Worm (Caenorhabditis elegans) whole organism, L4 larva: Measurements from ENCODE around the gene F32D8.13.

Experiments
- D1046.2 ChIP-seq: fragments of 200-800 bp; sonication (Bioruptor generic); IDR thresholded peaks from 2 replicates; pipeline ENCODE4 v1.3.6; 2022; ENCODE audit warnings: missing genetic modification characterization, missing compliant biosample characterization
- F37D6.2 ChIP-seq: sonication (generic microtip); optimal IDR thresholded peaks from 2 replicates; lab custom pipeline; 2016; ENCODE audit warnings: mild to moderate bottlenecking, missing genetic modification characterization, missing compliant biosample characterization
- Y48G9A.11 ChIP-seq: fragments of 200-800 bp; sonication (Bioruptor generic); IDR thresholded peaks from 2 replicates; pipeline ENCODE4 v1.3.6; 2022; ENCODE audit warnings: missing genetic modification reagents, missing genetic modification characterization, missing compliant biosample characterization
- ZK337.2 ChIP-seq: fragments of 200-800 bp; sonication (Bioruptor generic); IDR thresholded peaks from 2 replicates; pipeline ENCODE4 v1.3.6; 2022; ENCODE audit warnings: missing genetic modification reagents, missing genetic modification characterization, missing compliant biosample characterization
- ZK546.5 ChIP-seq, 2 experiments: sonication (generic microtip); optimal IDR thresholded peaks; 2 replicates each; lab custom pipeline; 2017; ENCODE audit warnings: missing biosample characterization in 2 of 2, missing genetic modification characterization in 2 of 2
- aha-1 ChIP-seq: fragments of 150-350 bp; peaks from one replicate; lab custom pipeline; 2014; ENCODE audit warnings: missing biosample characterization, missing genetic modification characterization
- aly-2 ChIP-seq: sonication (generic microtip); optimal IDR thresholded peaks from 2 replicates; lab custom pipeline; 2018; ENCODE audit warnings: missing biosample characterization, missing genetic modification characterization
- ama-1 ChIP-seq: fragments of 150-350 bp; optimal IDR thresholded peaks from 2 replicates; lab custom pipeline; 2014; ENCODE audit warnings: inconsistent platforms, mixed read lengths
- ceh-44 ChIP-seq: fragments of 200-800 bp; sonication (Bioruptor generic); IDR thresholded peaks from 2 replicates; pipeline ENCODE4 v1.3.6; 2022; ENCODE audit warnings: missing genetic modification reagents, missing genetic modification characterization, missing compliant biosample characterization
- ctbp-1 ChIP-seq: fragments of 200-800 bp; sonication (Bioruptor generic); IDR thresholded peaks from 2 replicates; pipeline ENCODE4 v1.3.6; 2022; ENCODE audit warnings: missing genetic modification reagents, missing genetic modification characterization, missing compliant biosample characterization
- daf-12 ChIP-seq: fragments of 150-350 bp; optimal IDR thresholded peaks from 2 replicates; lab custom pipeline; 2014; ENCODE audit warnings: missing biosample characterization, missing genetic modification reagents, missing genetic modification characterization
- daf-16 ChIP-seq, 3 experiments: sonication (generic microtip); optimal IDR thresholded peaks; 2 replicates each; lab custom pipeline; 2016 to 2017; ENCODE audit warnings: missing genetic modification characterization in 3 of 3, missing genetic modification reagents in 3 of 3, mild to moderate bottlenecking in 2 of 3, missing compliant biosample characterization in 2 of 3, missing biosample characterization in 1 of 3, moderate library complexity in 1 of 3
- dmd-6 ChIP-seq: fragments of 200-800 bp; sonication (Bioruptor generic); IDR thresholded peaks from 2 replicates; pipeline ENCODE4 v1.3.6; 2022; ENCODE audit warnings: missing genetic modification reagents, missing genetic modification characterization, missing compliant biosample characterization
- dmd-8 ChIP-seq: fragments of 200-800 bp; sonication (Bioruptor generic); IDR thresholded peaks from 2 replicates; pipeline ENCODE4 v1.3.6; 2022; ENCODE audit warnings: missing genetic modification characterization, missing compliant biosample characterization
- dpl-1 ChIP-seq: fragments of 150-350 bp; optimal IDR thresholded peaks from 2 replicates; lab custom pipeline; 2014; ENCODE audit warnings: missing biosample characterization, missing genetic modification reagents, missing genetic modification characterization
- duxl-1 ChIP-seq: sonication (generic microtip); optimal IDR thresholded peaks from 2 replicates; lab custom pipeline; 2016; ENCODE audit warnings: mild to moderate bottlenecking, missing genetic modification characterization, moderate library complexity, missing compliant biosample characterization; ENCODE audit not compliant: poor library complexity
- dve-1 ChIP-seq: sonication (generic microtip); optimal IDR thresholded peaks from 2 replicates; lab custom pipeline; 2017; ENCODE audit warnings: antibody characterized with exemption, mild to moderate bottlenecking, missing genetic modification characterization, missing compliant biosample characterization; ENCODE audit not compliant: insufficient read depth
- fkh-10 ChIP-seq: fragments of 150-350 bp; optimal IDR thresholded peaks from 2 replicates; lab custom pipeline; 2014; ENCODE audit warnings: missing biosample characterization, missing genetic modification reagents, missing genetic modification characterization
- gei-8 ChIP-seq: fragments of 200-800 bp; sonication (Bioruptor generic); optimal IDR thresholded peaks from 2 replicates; lab custom pipeline; 2018; ENCODE audit warnings: mild to moderate bottlenecking, missing genetic modification characterization, missing compliant biosample characterization
- hlh-11 ChIP-seq: fragments of 200-800 bp; sonication (Bioruptor generic); optimal IDR thresholded peaks from 2 replicates; lab custom pipeline; 2018; ENCODE audit warnings: mild to moderate bottlenecking, missing genetic modification characterization, missing compliant biosample characterization
- hlh-30 ChIP-seq: sonication (generic microtip); optimal IDR thresholded peaks from 2 replicates; lab custom pipeline; 2017; ENCODE audit warnings: antibody characterized with exemption, mild to moderate bottlenecking, missing genetic modification characterization, missing compliant biosample characterization; ENCODE audit not compliant: insufficient read depth
- hmg-1.1 ChIP-seq: fragments of 200-800 bp; sonication (Bioruptor generic); IDR thresholded peaks from 2 replicates; pipeline ENCODE4 v1.3.6; 2022; ENCODE audit warnings: missing genetic modification reagents, missing genetic modification characterization, missing compliant biosample characterization
- lim-7 ChIP-seq: fragments of 200-800 bp; sonication (Bioruptor generic); IDR thresholded peaks from 2 replicates; pipeline ENCODE4 v1.3.6; 2022; ENCODE audit warnings: missing genetic modification characterization, missing compliant biosample characterization
- lin-29 ChIP-seq: fragments of 200-800 bp; sonication (Bioruptor generic); IDR thresholded peaks from 2 replicates; pipeline ENCODE4 v1.3.6; 2022; ENCODE audit warnings: missing genetic modification reagents, missing genetic modification characterization, missing compliant biosample characterization
- lsy-2 ChIP-seq, 2 experiments: fragments of 150-350 bp in 1 of 2; sonication (generic microtip) in 1 of 2; optimal IDR thresholded peaks; 2 replicates each; lab custom pipeline; 2014 to 2017; ENCODE audit warnings: missing biosample characterization in 2 of 2, missing genetic modification characterization in 2 of 2
- mep-1 ChIP-seq: fragments of 150-350 bp; sonication (generic microtip); optimal IDR thresholded peaks from 3 replicates; lab custom pipeline; 2014; ENCODE audit warnings: missing biosample characterization, missing genetic modification characterization
- mxl-2 ChIP-seq: fragments of 200-800 bp; sonication (Bioruptor generic); conservative IDR thresholded peaks from 2 replicates; pipeline ENCODE4 v1.3.6; 2022; ENCODE audit warnings: missing genetic modification reagents, missing genetic modification characterization, missing compliant biosample characterization
- mxl-3 ChIP-seq: fragments of 200-800 bp; sonication (Bioruptor generic); optimal IDR thresholded peaks from 2 replicates; lab custom pipeline; 2018; ENCODE audit warnings: mild to moderate bottlenecking, missing genetic modification characterization, missing compliant biosample characterization
- nhr-11 ChIP-seq: fragments of 150-350 bp; optimal IDR thresholded peaks from 2 replicates; lab custom pipeline; 2014; ENCODE audit warnings: missing biosample characterization, missing genetic modification characterization
- nhr-237 ChIP-seq: sonication (generic microtip); optimal IDR thresholded peaks from 2 replicates; lab custom pipeline; 2017; ENCODE audit warnings: missing biosample characterization, missing genetic modification characterization
- nhr-28 ChIP-seq: fragments of 150-350 bp; optimal IDR thresholded peaks from 2 replicates; lab custom pipeline; 2014; ENCODE audit warnings: missing biosample characterization, missing genetic modification characterization
- nhr-42 ChIP-seq: fragments of 200-800 bp; sonication (Bioruptor generic); IDR thresholded peaks from 2 replicates; pipeline ENCODE4 v1.3.6; 2022; ENCODE audit warnings: missing genetic modification characterization, missing compliant biosample characterization
- nhr-6 ChIP-seq: fragments of 150-350 bp; optimal IDR thresholded peaks from 2 replicates; lab custom pipeline; 2014; ENCODE audit warnings: missing biosample characterization, missing genetic modification characterization
- nhr-76 ChIP-seq: fragments of 150-350 bp; optimal IDR thresholded peaks from 2 replicates; lab custom pipeline; 2014; ENCODE audit warnings: missing biosample characterization, missing genetic modification characterization
- pha-4 ChIP-seq, 2 experiments: fragments of 150-350 bp in 1 of 2; fragments of 200-800 bp in 1 of 2; sonication (Bioruptor generic) in 1 of 2; IDR thresholded peaks in 1 of 2; optimal IDR thresholded peaks in 1 of 2; 2 replicates each; pipeline versions ENCODE4 v1.3.6 to Lab custom; 2014 to 2022; ENCODE audit warnings: missing genetic modification characterization in 2 of 2, missing genetic modification reagents in 2 of 2, missing biosample characterization in 1 of 2, missing compliant biosample characterization in 1 of 2
- set-16 ChIP-seq: fragments of 200-800 bp; sonication (Bioruptor generic); IDR thresholded peaks from 2 replicates; pipeline ENCODE4 v1.3.6; 2022; ENCODE audit warnings: missing genetic modification reagents, missing genetic modification characterization, missing compliant biosample characterization
- snpc-1.2 ChIP-seq: fragments of 200-800 bp; sonication (Bioruptor generic); IDR thresholded peaks from 2 replicates; pipeline ENCODE4 v1.3.6; 2022; ENCODE audit warnings: missing genetic modification reagents, missing genetic modification characterization, missing compliant biosample characterization
- spr-1 ChIP-seq: sonication (generic microtip); optimal IDR thresholded peaks from 2 replicates; lab custom pipeline; 2016; ENCODE audit warnings: mild to moderate bottlenecking, missing genetic modification characterization, missing compliant biosample characterization
- spr-3 ChIP-seq: fragments of 200-800 bp; sonication (Bioruptor generic); optimal IDR thresholded peaks from 2 replicates; lab custom pipeline; 2018; ENCODE audit warnings: mild to moderate bottlenecking, missing genetic modification characterization, missing compliant biosample characterization
- tra-1 ChIP-seq: fragments of 200-800 bp; sonication (Bioruptor generic); IDR thresholded peaks from 2 replicates; pipeline ENCODE4 v1.3.6; 2022; ENCODE audit warnings: missing genetic modification reagents, missing genetic modification characterization, missing compliant biosample characterization
- unc-39 ChIP-seq: sonication (generic microtip); optimal IDR thresholded peaks from 2 replicates; lab custom pipeline; 2017; ENCODE audit warnings: missing biosample characterization, missing genetic modification characterization
- unc-62 ChIP-seq, 3 experiments: fragments of 150-350 bp in 1 of 3; sonication (generic microtip); optimal IDR thresholded peaks in 2 of 3; peaks in 1 of 3; 1 replicate in 1 of 3; 2 replicates in 2 of 3; lab custom pipeline; 2014 to 2017; ENCODE audit warnings: missing biosample characterization in 3 of 3, missing genetic modification characterization in 3 of 3, missing genetic modification reagents in 3 of 3, missing genotype in 1 of 3
- vab-7 ChIP-seq: fragments of 200-800 bp; sonication (Bioruptor generic); IDR thresholded peaks from 2 replicates; pipeline ENCODE4 v1.3.6; 2022; ENCODE audit warnings: missing genetic modification reagents, missing genetic modification characterization, missing compliant biosample characterization
- zfp-3 ChIP-seq: fragments of 200-800 bp; sonication (Bioruptor generic); conservative IDR thresholded peaks from 2 replicates; pipeline ENCODE4 v1.3.6; 2022; ENCODE audit warnings: missing genetic modification reagents, missing genetic modification characterization, missing compliant biosample characterization
- ztf-11 ChIP-seq: fragments of 150-350 bp; optimal IDR thresholded peaks from 2 replicates; lab custom pipeline; 2014; ENCODE audit warnings: missing biosample characterization, missing genetic modification characterization

F32D8.13 gene

ce11 chrV:10858340-10858739 is 38.0 kb downstream of the F32D8.13 start (continued):
- TF ChIP-seq pha-4 (GFP tag; IDR thresholded peaks at IDR 0.05; lab: Robert Waterston, UW) (peak; percentile 62; the same call in 1 of the 2 replicates), pha-4 (tag; optimal IDR thresholded peaks at IDR 0.05; lab: Kevin White, UChicago) (no peak), fkh-10 (GFP tag; lab: Kevin White, UChicago) (peak; percentile 45), lin-29 (GFP tag; lab: Robert Waterston, UW) (0 out of 2 replicates have a peak, but pooled peaks have one; percentile 12), F37D6.2 (tag; lab: Kevin White, UChicago) (peak; percentile 54), D1046.2 (GFP tag; lab: Robert Waterston, UW) (no peak), zfp-3 (0 out of 2 replicates have a peak, but pooled peaks have one; percentile 39), lim-7 (GFP tag; lab: Robert Waterston, UW) (no peak), nhr-237 (tag; lab: Kevin White, UChicago) (no peak), mxl-3 (GFP tag; lab: Kevin White, UChicago) (peak; percentile 47), hlh-30 (peak; percentile 84), ceh-44 (GFP tag; lab: Robert Waterston, UW) (no peak), snpc-1.2 (no peak), ztf-11 (no peak), ZK337.2 (GFP tag; lab: Robert Waterston, UW) (no peak), daf-12 (tag; lab: Kevin White, UChicago) (no peak)

- TF ChIP-seq nhr-28 = peak; percentile 56
- no peak for TF ChIP-seq dpl-1 (GFP tag; lab: Kevin White, UChicago)
- no peak for TF ChIP-seq duxl-1 (tag; lab: Kevin White, UChicago)
- TF ChIP-seq ama-1 (lab: Kevin White, UChicago) = no peak
- TF ChIP-seq ctbp-1 (GFP tag; lab: Robert Waterston, UW) = no peak
- peak in 1 of 2 experiments; percentile 2 for TF ChIP-seq daf-16 (GFP tag; optimal IDR thresholded peaks at IDR 0.05; lab: Kevin White, UChicago)
- TF ChIP-seq daf-16 (tag; optimal IDR thresholded peaks at IDR 0.05; lab: Kevin White, UChicago) = peak; percentile 24
- no peak for TF ChIP-seq D1046.2 (GFP tag; lab: Robert Waterston, UW)
- TF ChIP-seq aly-2 (tag; lab: Kevin White, UChicago) = no peak
- no peak for TF ChIP-seq nhr-6
- no peak for TF ChIP-seq Y48G9A.11 (GFP tag; lab: Robert Waterston, UW)
- TF ChIP-seq gei-8 (GFP tag; lab: Kevin White, UChicago) = peak; percentile 6
- no peak for TF ChIP-seq F37D6.2 (tag; lab: Kevin White, UChicago)
- 0 out of 2 replicates have a peak, but pooled peaks have one; percentile 50 for TF ChIP-seq nhr-42
- peak in 1 of 2 experiments; percentile 9 for TF ChIP-seq lsy-2 (tag; optimal IDR thresholded peaks at IDR 0.05; lab: Kevin White, UChicago)
- no peak for TF ChIP-seq spr-1 (tag; lab: Kevin White, UChicago)
- peak; percentile 21; the same call in 1 of the 2 replicates for TF ChIP-seq tra-1
- TF ChIP-seq nhr-76 (tag; lab: Kevin White, UChicago) = no peak
- TF ChIP-seq mxl-2 (GFP tag; lab: Robert Waterston, UW) = no peak
- TF ChIP-seq hlh-30 = peak; percentile 15
- no peak for TF ChIP-seq ZK546.5 (tag; optimal IDR thresholded peaks at IDR 0.05; lab: Kevin White, UChicago)
- TF ChIP-seq dve-1 (tag; lab: Kevin White, UChicago) = no peak
- peak; percentile 70 for TF ChIP-seq dmd-6 (GFP tag; lab: Robert Waterston, UW)
- TF ChIP-seq aha-1 (tag; lab: Kevin White, UChicago) = peak; percentile 87
- peak; percentile 41; the same call in 1 of the 2 replicates for TF ChIP-seq hmg-1.1
- peak; percentile 58; the same call in 1 of the 2 replicates for TF ChIP-seq pha-4 (GFP tag; IDR thresholded peaks at IDR 0.05; lab: Robert Waterston, UW)
- no peak for TF ChIP-seq pha-4 (tag; optimal IDR thresholded peaks at IDR 0.05; lab: Kevin White, UChicago)
- TF ChIP-seq mep-1 (tag; lab: Kevin White, UChicago) = peak; percentile 17
- peak in 1 of 2 experiments; percentile 64 for TF ChIP-seq unc-62 (GFP tag; optimal IDR thresholded peaks at IDR 0.05 in 1 of 2; lab: Kevin White, UChicago)
- TF ChIP-seq unc-62 (tag; optimal IDR thresholded peaks at IDR 0.05; lab: Kevin White, UChicago) = no peak
- TF ChIP-seq zfp-3 = no peak
- TF ChIP-seq unc-39 (tag; lab: Kevin White, UChicago) = no peak
- peak; percentile 72 for TF ChIP-seq nhr-11 (tag; lab: Kevin White, UChicago)
- TF ChIP-seq ceh-44 (GFP tag; lab: Robert Waterston, UW) = no peak
- 0 out of 2 replicates have a peak, but pooled peaks have one; percentile 5 for TF ChIP-seq set-16
- no peak for TF ChIP-seq dmd-8 (GFP tag; lab: Robert Waterston, UW)
- TF ChIP-seq hlh-11 (tag; lab: Kevin White, UChicago) = peak; percentile 51
- TF ChIP-seq vab-7 (GFP tag; lab: Robert Waterston, UW) = no peak
- no peak for TF ChIP-seq spr-3 (GFP tag; lab: Kevin White, UChicago)
These were observed 39.3 kb downstream of the F32D8.13 start for ce11 chrV:10856901-10857637.
